Fruit fly (Drosophila melanogaster) whole organism, embryonic: ENCODE data around the gene CG45065.

ENCODE experiments used
- Blimp-1 ChIP-seq: fragments of 200-800 bp; sonication (Bioruptor generic); optimal IDR thresholded peaks from 3 replicates; lab custom pipeline; 2018; ENCODE audit warnings: missing biosample characterization, missing genetic modification characterization, mild to moderate bottlenecking, moderate library complexity, missing genetic modification reagents
- CG12071 ChIP-seq: fragments of 200-800 bp; sonication (Bioruptor generic); optimal IDR thresholded peaks from 3 replicates; lab custom pipeline; 2018; ENCODE audit warnings: missing biosample characterization, mild to moderate bottlenecking, missing genetic modification characterization
- CG13775 ChIP-seq: fragments of 200-800 bp; sonication (Bioruptor generic); optimal IDR thresholded peaks from 3 replicates; lab custom pipeline; 2017; ENCODE audit warnings: missing biosample characterization, mild to moderate bottlenecking, missing genetic modification characterization
- CG15514 ChIP-seq: fragments of 200-800 bp; sonication (Bioruptor generic); optimal IDR thresholded peaks from 3 replicates; lab custom pipeline; 2017; ENCODE audit warnings: missing biosample characterization, missing genetic modification characterization, mild to moderate bottlenecking, moderate library complexity, missing genetic modification reagents
- CG4854 ChIP-seq: fragments of 200-800 bp; sonication (Bioruptor generic); optimal IDR thresholded peaks from 2 replicates; lab custom pipeline; 2016; ENCODE audit warnings: missing biosample characterization, missing genetic modification characterization, inconsistent platforms
- H2.0 ChIP-seq: fragments of 200-800 bp; sonication (Bioruptor generic); IDR thresholded peaks from 2 replicates; pipeline ENCODE4 v1.3.6; 2022; ENCODE audit warnings: missing biosample characterization, missing genetic modification characterization
- Hmr ChIP-seq: fragments of 200-800 bp; sonication (Bioruptor generic); optimal IDR thresholded peaks from 3 replicates; lab custom pipeline; 2017; ENCODE audit warnings: mild to moderate bottlenecking, missing biosample characterization, missing genetic modification reagents, missing genetic modification characterization
- Nf-YC ChIP-seq: fragments of 200-800 bp; optimal IDR thresholded peaks from 3 replicates; lab custom pipeline; 2019; ENCODE audit warnings: missing biosample characterization, mild to moderate bottlenecking, missing genetic modification characterization, moderate library complexity
- Opbp ChIP-seq: fragments of 200-800 bp; sonication (Bioruptor generic); IDR thresholded peaks from 3 replicates; pipeline ENCODE4 v1.3.6; 2022; ENCODE audit warnings: missing biosample characterization, missing genetic modification characterization; ENCODE audit not compliant: partially characterized antibody
- Optix ChIP-seq: fragments of 200-800 bp; sonication (Bioruptor generic); IDR thresholded peaks from 3 replicates; pipeline ENCODE4 v1.3.6; 2022; ENCODE audit warnings: missing biosample characterization, missing genetic modification characterization
- dati ChIP-seq: fragments of 200-800 bp; sonication (Bioruptor generic); IDR thresholded peaks from 2 replicates; pipeline ENCODE4 v1.3.6; 2022; ENCODE audit warnings: missing biosample characterization, missing genetic modification characterization
- fru ChIP-seq: fragments of >200 bp; optimal IDR thresholded peaks from 2 replicates; lab custom pipeline; 2017
- pzg ChIP-seq: fragments of 200-800 bp; sonication (Bioruptor generic); optimal IDR thresholded peaks from 3 replicates; lab custom pipeline; 2018; ENCODE audit warnings: missing biosample characterization, mild to moderate bottlenecking, missing genetic modification characterization, moderate library complexity

DNA sequence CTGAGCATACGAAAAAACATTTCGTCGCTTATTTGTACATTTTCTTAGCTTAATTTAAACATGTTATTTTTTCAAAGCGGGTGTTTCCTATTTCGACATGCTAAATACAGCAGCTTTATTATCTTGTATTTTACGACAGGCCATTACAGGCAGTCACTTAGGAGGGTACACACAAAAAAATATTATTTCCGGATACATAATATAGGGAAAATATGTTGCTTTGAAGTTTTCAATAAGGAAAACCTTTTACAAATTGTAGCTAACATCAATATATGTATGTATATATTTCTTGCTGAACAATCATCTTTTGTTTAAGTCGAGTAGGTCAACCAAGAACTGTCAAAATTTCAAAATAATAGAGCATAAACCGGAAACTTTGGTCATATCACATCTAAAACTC lies 23.4 kb downstream of the CG45065 start, which contains the start of gene CG46399:
- no peak for TF ChIP-seq Hmr (GFP tag; lab: Kevin White, UChicago)
- no peak for TF ChIP-seq Opbp
- TF ChIP-seq fru (lab: Kevin White, UChicago): no peak
- no peak for TF ChIP-seq CG12071 (GFP tag; lab: Kevin White, UChicago)
- TF ChIP-seq Nf-YC (tag; lab: Kevin White, UChicago): no peak
- TF ChIP-seq Optix (GFP tag; lab: Robert Waterston, UW): no peak
- no peak for TF ChIP-seq H2.0 (GFP tag; lab: Robert Waterston, UW)
- no peak for TF ChIP-seq dati (GFP tag; lab: Robert Waterston, UW)
- no peak for TF ChIP-seq CG13775 (GFP tag; lab: Kevin White, UChicago)
- TF ChIP-seq pzg: no peak
- TF ChIP-seq CG4854 (GFP tag; lab: Kevin White, UChicago): no peak
- no peak for TF ChIP-seq Blimp-1 (GFP tag; lab: Kevin White, UChicago)
- no peak for TF ChIP-seq CG15514 (GFP tag; lab: Kevin White, UChicago)
